Fruit fly (Drosophila melanogaster) whole organism, prepupa: ENCODE results near the gene IFT46.
A peak's percentile ranks its signal among the peaks of the same experiment; 100 is the strongest.

ENCODE experiments used
- Blimp-1 ChIP-seq: fragments of 200-800 bp; sonication (Bioruptor generic); optimal IDR thresholded peaks from 3 replicates; lab custom pipeline; 2017; ENCODE audit warnings: missing biosample characterization, missing genetic modification characterization, mild to moderate bottlenecking, moderate library complexity, missing genetic modification reagents
- CG10669 ChIP-seq: fragments of 200-800 bp; sonication (Bioruptor generic); optimal IDR thresholded peaks from 3 replicates; lab custom pipeline; 2018; ENCODE audit warnings: missing biosample characterization, mild to moderate bottlenecking, missing genetic modification characterization, moderate library complexity
- CG11294 ChIP-seq: fragments of 200-800 bp; sonication (Bioruptor generic); IDR thresholded peaks from 2 replicates; pipeline ENCODE4 v1.3.6; 2022; ENCODE audit warnings: missing biosample characterization, missing genetic modification characterization
- CG11762 ChIP-seq: fragments of 200-800 bp; sonication (Bioruptor generic); optimal IDR thresholded peaks from 3 replicates; lab custom pipeline; 2016; ENCODE audit warnings: missing biosample characterization, missing genetic modification characterization; ENCODE audit not compliant: insufficient read depth
- CG11902 ChIP-seq: fragments of 200-800 bp; sonication (Bioruptor generic); optimal IDR thresholded peaks from 3 replicates; lab custom pipeline; 2016; ENCODE audit warnings: missing biosample characterization, missing genetic modification characterization
- CG15336 ChIP-seq: fragments of 200-800 bp; sonication (Bioruptor generic); IDR thresholded peaks from 2 replicates; pipeline ENCODE4 v1.3.6; 2022; ENCODE audit warnings: missing biosample characterization, missing genetic modification characterization
- CG16779 ChIP-seq: fragments of 200-800 bp; sonication (Bioruptor generic); optimal IDR thresholded peaks from 3 replicates; lab custom pipeline; 2017; ENCODE audit warnings: missing biosample characterization, mild to moderate bottlenecking, missing genetic modification characterization
- CG3032 ChIP-seq: fragments of 200-800 bp; optimal IDR thresholded peaks from 2 replicates; lab custom pipeline; 2019; ENCODE audit warnings: missing biosample characterization, mild to moderate bottlenecking, missing genetic modification characterization, moderate library complexity
- CG31627 ChIP-seq: fragments of 200-800 bp; sonication (Bioruptor generic); optimal IDR thresholded peaks from 3 replicates; lab custom pipeline; 2016; ENCODE audit warnings: missing biosample characterization, missing genetic modification characterization
- CG3919 ChIP-seq: fragments of 200-800 bp; sonication (Bioruptor generic); optimal IDR thresholded peaks from 3 replicates; lab custom pipeline; 2016; ENCODE audit warnings: missing biosample characterization, missing genetic modification characterization
- CG6163 ChIP-seq: fragments of 200-800 bp; sonication (Bioruptor generic); IDR thresholded peaks from 3 replicates; pipeline ENCODE4 v1.3.6; 2022; ENCODE audit warnings: missing biosample characterization, missing genetic modification characterization
- CG6792 ChIP-seq: fragments of 200-800 bp; sonication (Bioruptor generic); optimal IDR thresholded peaks from 3 replicates; lab custom pipeline; 2016; ENCODE audit warnings: missing biosample characterization, missing genetic modification characterization
- CG6808 ChIP-seq: fragments of 200-800 bp; sonication (Bioruptor generic); optimal IDR thresholded peaks from 3 replicates; lab custom pipeline; 2017; ENCODE audit warnings: missing biosample characterization, missing genetic modification characterization, mild to moderate bottlenecking, moderate library complexity, missing genetic modification reagents
- CG6854 ChIP-seq: fragments of 200-800 bp; sonication (Bioruptor generic); optimal IDR thresholded peaks from 2 replicates; lab custom pipeline; 2017; ENCODE audit warnings: missing biosample characterization, mild to moderate bottlenecking, missing genetic modification characterization
- CG7368 ChIP-seq: fragments of 200-800 bp; sonication (Bioruptor generic); optimal IDR thresholded peaks from 3 replicates; lab custom pipeline; 2016; ENCODE audit warnings: missing biosample characterization, missing genetic modification characterization
- CG8119 ChIP-seq: fragments of 200-800 bp; sonication (Bioruptor generic); IDR thresholded peaks from 3 replicates; pipeline ENCODE4 v1.3.6; 2022; ENCODE audit warnings: missing biosample characterization, missing genetic modification characterization
- CG8319 ChIP-seq: fragments of 200-800 bp; sonication (Bioruptor generic); optimal IDR thresholded peaks from 3 replicates; lab custom pipeline; 2016; ENCODE audit warnings: missing biosample characterization, missing genetic modification characterization
- CG8632 ChIP-seq: fragments of 200-800 bp; sonication (Bioruptor generic); optimal IDR thresholded peaks from 3 replicates; lab custom pipeline; 2016; ENCODE audit warnings: missing biosample characterization, missing genetic modification characterization
- Eip75B ChIP-seq: fragments of 200-800 bp; sonication (Bioruptor generic); optimal IDR thresholded peaks from 3 replicates; lab custom pipeline; 2016; ENCODE audit warnings: missing biosample characterization, missing genetic modification characterization
- Eip78C ChIP-seq: fragments of 200-800 bp; sonication (Bioruptor generic); peaks from one replicate; lab custom pipeline; 2016; ENCODE audit warnings: missing biosample characterization, missing genetic modification characterization
- Eip93F ChIP-seq: fragments of 200-800 bp; sonication (Bioruptor generic); optimal IDR thresholded peaks from 2 replicates; lab custom pipeline; 2016; ENCODE audit warnings: missing biosample characterization, mild to moderate bottlenecking, missing genetic modification characterization
- Hr38 ChIP-seq: sonication (Bioruptor generic); optimal IDR thresholded peaks from 2 replicates; lab custom pipeline; 2016; ENCODE audit warnings: missing biosample characterization, missing genetic modification characterization
- Hr39 ChIP-seq: fragments of 200-800 bp; sonication (Bioruptor generic); optimal IDR thresholded peaks from 2 replicates; lab custom pipeline; 2016; ENCODE audit warnings: missing biosample characterization, missing genetic modification characterization
- Hr4 ChIP-seq: fragments of 200-800 bp; sonication (Bioruptor generic); optimal IDR thresholded peaks from 3 replicates; lab custom pipeline; 2016; ENCODE audit warnings: missing biosample characterization, missing genetic modification characterization
- Lpt ChIP-seq: fragments of 200-800 bp; sonication (Bioruptor generic); optimal IDR thresholded peaks from 3 replicates; lab custom pipeline; 2016; ENCODE audit warnings: missing biosample characterization, missing genetic modification characterization
- Met ChIP-seq: fragments of 200-800 bp; sonication (Bioruptor generic); optimal IDR thresholded peaks from 3 replicates; lab custom pipeline; 2016; ENCODE audit warnings: missing biosample characterization, missing genetic modification characterization
- OdsH ChIP-seq: fragments of 200-800 bp; sonication (Bioruptor generic); optimal IDR thresholded peaks from 3 replicates; lab custom pipeline; 2016; ENCODE audit warnings: missing biosample characterization, missing genetic modification characterization
- Smox ChIP-seq: fragments of 200-800 bp; sonication (Bioruptor generic); optimal IDR thresholded peaks from 3 replicates; lab custom pipeline; 2016; ENCODE audit warnings: missing biosample characterization, missing genetic modification characterization
- Sox102F ChIP-seq: fragments of 200-800 bp; sonication (Bioruptor generic); optimal IDR thresholded peaks from 2 replicates; lab custom pipeline; 2016; ENCODE audit warnings: missing biosample characterization, mild to moderate bottlenecking, missing genetic modification characterization
- Sox14 ChIP-seq: fragments of 200-800 bp; sonication (Bioruptor generic); optimal IDR thresholded peaks from 3 replicates; lab custom pipeline; 2016; ENCODE audit warnings: missing biosample characterization, missing genetic modification characterization
- Sox15 ChIP-seq: fragments of 200-800 bp; sonication (Bioruptor generic); optimal IDR thresholded peaks from 3 replicates; lab custom pipeline; 2016; ENCODE audit warnings: missing biosample characterization, missing genetic modification characterization
- achi ChIP-seq: fragments of 200-800 bp; sonication (Bioruptor generic); optimal IDR thresholded peaks from 3 replicates; lab custom pipeline; 2016; ENCODE audit warnings: missing biosample characterization, missing genetic modification characterization
- acj6 ChIP-seq: fragments of 200-800 bp; sonication (Bioruptor generic); optimal IDR thresholded peaks from 3 replicates; lab custom pipeline; 2016; ENCODE audit warnings: missing biosample characterization, missing genetic modification characterization
- cyc ChIP-seq: fragments of 200-800 bp; sonication (Bioruptor generic); optimal IDR thresholded peaks from 3 replicates; lab custom pipeline; 2016; ENCODE audit warnings: missing biosample characterization, missing genetic modification characterization
- dsx ChIP-seq: fragments of 200-800 bp; optimal IDR thresholded peaks from 3 replicates; lab custom pipeline; 2019; ENCODE audit warnings: missing biosample characterization, mild to moderate bottlenecking, missing genetic modification characterization, moderate library complexity; ENCODE audit not compliant: poor library complexity, severe bottlenecking
- esn ChIP-seq: fragments of 200-800 bp; sonication (Bioruptor generic); optimal IDR thresholded peaks from 2 replicates; lab custom pipeline; 2016; ENCODE audit warnings: missing biosample characterization, mild to moderate bottlenecking, missing genetic modification characterization, moderate library complexity
- lz ChIP-seq: fragments of 200-800 bp; sonication (Bioruptor generic); optimal IDR thresholded peaks from 3 replicates; lab custom pipeline; 2016; ENCODE audit warnings: missing biosample characterization, missing genetic modification characterization
- net ChIP-seq: fragments of 200-800 bp; sonication (Bioruptor generic); optimal IDR thresholded peaks from 3 replicates; lab custom pipeline; 2016; ENCODE audit warnings: missing biosample characterization, missing genetic modification characterization
- pdm3 ChIP-seq: fragments of 200-800 bp; sonication (Bioruptor generic); optimal IDR thresholded peaks from 3 replicates; lab custom pipeline; 2016; ENCODE audit warnings: missing biosample characterization, missing genetic modification characterization
- ss ChIP-seq, 2 experiments: fragments of 200-800 bp; sonication (Bioruptor generic); optimal IDR thresholded peaks; 2 replicates in 1 of 2; 3 replicates in 1 of 2; lab custom pipeline; 2017 to 2018; ENCODE audit warnings: mild to moderate bottlenecking in 2 of 2, missing biosample characterization in 2 of 2, missing genetic modification characterization in 2 of 2, moderate library complexity in 1 of 2
- svp ChIP-seq: fragments of 200-800 bp; sonication (Bioruptor generic); peaks from one replicate; lab custom pipeline; 2016; ENCODE audit warnings: missing biosample characterization, missing genetic modification characterization

Gene IFT46

DNA sequence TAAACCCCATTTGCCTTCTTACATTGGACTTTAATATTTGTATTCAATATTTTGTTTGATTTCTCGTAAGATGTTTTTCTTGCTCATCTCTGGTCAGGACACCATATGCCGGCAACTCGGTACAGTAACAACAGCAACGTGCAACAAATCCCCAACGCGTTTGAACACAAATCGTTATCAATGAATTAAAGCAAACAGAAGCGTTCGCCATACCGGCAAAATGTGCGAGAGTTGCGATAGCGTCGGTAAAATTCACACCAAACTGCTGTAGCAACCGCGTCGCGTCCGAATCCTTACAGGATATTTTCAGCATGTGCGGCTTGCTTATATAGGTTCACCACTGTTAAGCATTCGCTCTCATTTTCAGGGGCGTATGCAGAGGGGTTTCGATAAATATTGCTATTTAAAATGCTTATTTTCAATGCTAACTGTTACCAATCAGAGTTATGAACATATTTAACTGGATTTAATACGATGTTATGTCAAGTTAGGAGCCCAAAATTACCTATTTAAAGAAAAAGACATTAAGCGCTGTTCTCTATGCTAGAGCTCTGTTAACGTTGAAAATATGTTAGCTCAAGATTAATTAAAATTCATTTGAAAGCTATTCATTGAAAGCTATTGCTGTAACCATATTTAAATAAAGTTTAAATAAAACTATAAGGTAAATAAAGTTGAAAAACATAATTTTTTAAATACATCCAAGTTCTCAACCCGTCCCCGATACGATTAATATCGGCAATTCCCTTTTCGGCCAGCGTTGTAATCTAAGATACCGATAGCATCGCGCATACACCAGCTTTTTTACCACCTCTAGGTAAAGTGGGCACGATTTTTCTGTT lies 25.6 kb downstream of the IFT46 start, which contains the start of the genes Pde11 and CG15160:
Gene Pde11, minus strand, starts transcription at position 243 of the 842 bp plus-strand sequence.
Gene CG15160, plus strand, starts transcription at position 792 of the 842 bp plus-strand sequence.
- peak; percentile 17 for TF ChIP-seq CG3032 (tag; lab: Kevin White, UChicago)
- TF ChIP-seq ss (GFP tag; optimal IDR thresholded peaks at IDR 0.05; lab: Kevin White, UChicago) = no peak
- TF ChIP-seq Eip93F (GFP tag; lab: Kevin White, UChicago) = no peak
- TF ChIP-seq Sox14 (GFP tag; lab: Kevin White, UChicago) = peak; percentile 22
- peak; percentile 46 for TF ChIP-seq CG31627
- no peak for TF ChIP-seq CG7368 (GFP tag; lab: Kevin White, UChicago)
- TF ChIP-seq Smox (GFP tag; lab: Kevin White, UChicago) = no peak
- no peak for TF ChIP-seq net (GFP tag; lab: Kevin White, UChicago)
- TF ChIP-seq cyc (GFP tag; lab: Kevin White, UChicago) = peak; percentile 20
- TF ChIP-seq CG8632 (GFP tag; lab: Kevin White, UChicago) = no peak
- no peak for TF ChIP-seq OdsH (GFP tag; lab: Kevin White, UChicago)
- TF ChIP-seq Hr4 (GFP tag; lab: Kevin White, UChicago) = peak; percentile 32
- TF ChIP-seq esn (GFP tag; lab: Kevin White, UChicago) = peak; percentile 37
- peak; percentile 16 for TF ChIP-seq lz (GFP tag; lab: Kevin White, UChicago)

DNA sequence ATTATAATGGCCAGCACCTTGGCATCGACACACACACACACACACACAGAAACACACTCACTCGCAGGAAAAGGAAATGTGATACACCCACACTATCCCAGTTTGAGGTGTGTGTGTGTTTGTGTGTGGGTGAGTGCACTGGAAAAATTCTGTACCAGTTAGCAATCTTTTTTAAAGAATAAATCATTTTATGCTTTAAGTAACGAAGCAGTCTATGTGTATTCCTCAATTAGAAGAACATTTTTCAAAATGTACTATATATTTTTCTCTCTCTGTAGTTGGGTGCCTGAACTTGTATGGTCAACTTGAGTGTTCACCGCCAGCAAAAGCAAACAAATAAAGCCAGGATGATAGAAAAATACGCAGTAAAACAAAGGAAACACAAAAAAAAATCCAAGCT lies 31.3 kb downstream of the IFT46 start:
- TF ChIP-seq Hr4 (GFP tag; lab: Kevin White, UChicago) = peak; percentile 15
- TF ChIP-seq Sox15 = no peak
- TF ChIP-seq, all 60 proteins: peak for 1

DNA sequence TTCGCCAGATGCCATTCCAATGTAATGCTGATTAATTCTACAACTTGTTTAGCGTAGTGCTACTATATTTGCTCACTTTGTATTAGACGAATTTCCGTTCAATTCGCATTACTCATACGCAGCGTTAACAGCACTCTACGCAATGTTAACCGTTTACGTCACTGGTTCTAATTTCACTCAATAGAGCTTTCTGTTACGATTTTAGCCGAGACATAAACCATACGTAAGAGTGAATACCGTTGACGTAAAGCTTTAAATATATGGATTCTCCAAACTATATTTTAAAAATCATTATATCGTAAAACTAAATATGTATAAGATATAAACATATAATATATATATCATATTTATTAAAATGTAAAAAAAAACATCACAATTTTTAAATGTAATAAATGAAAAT lies 39.7 kb downstream of the IFT46 start:
- no peak for TF ChIP-seq Eip78C (GFP tag; lab: Kevin White, UChicago)
- TF ChIP-seq Hr38 (GFP tag; lab: Kevin White, UChicago) = no peak
- no peak for TF ChIP-seq svp (GFP tag; lab: Kevin White, UChicago)
- no peak for TF ChIP-seq Sox14 (GFP tag; lab: Kevin White, UChicago)
- TF ChIP-seq ss (GFP tag; optimal IDR thresholded peaks at IDR 0.05; lab: Kevin White, UChicago) = no peak
- TF ChIP-seq CG11294 (GFP tag; lab: Robert Waterston, UW) = no peak

DNA sequence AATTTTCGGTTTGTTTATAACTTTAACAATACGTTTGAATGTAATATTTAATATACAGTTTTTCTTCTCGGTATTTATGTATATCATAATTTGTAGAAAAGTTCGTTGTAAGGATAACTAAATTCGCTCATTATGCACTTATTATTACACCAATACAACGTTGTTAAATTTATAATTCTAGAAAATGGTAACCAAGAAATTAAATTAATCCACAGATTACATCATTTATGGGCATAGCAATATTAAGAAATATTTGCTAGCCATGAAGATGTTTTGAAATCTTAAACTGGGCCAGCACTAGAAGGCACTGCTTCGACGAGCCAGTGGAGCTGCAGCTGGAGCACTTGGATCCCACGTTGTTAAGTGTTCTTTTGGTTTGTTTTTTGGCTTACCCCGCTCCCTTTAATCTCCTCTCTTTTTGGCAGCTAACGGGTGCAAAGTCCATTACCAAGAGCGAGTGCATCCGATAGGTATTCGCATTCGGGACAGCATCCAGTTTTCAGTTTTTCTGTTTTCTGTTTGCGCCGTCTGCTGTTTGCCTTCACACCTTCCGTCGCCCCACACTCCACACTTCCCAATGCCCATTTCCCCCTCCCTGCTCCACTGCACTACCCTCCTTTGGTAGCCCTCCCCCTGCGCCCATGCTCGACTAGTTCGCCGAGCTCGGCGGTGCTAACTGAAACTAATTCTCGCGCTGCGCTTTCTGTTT lies 43.3 kb downstream of the IFT46 start:
- no peak for TF ChIP-seq CG6792 (GFP tag; lab: Kevin White, UChicago)
- peak; percentile 11 for TF ChIP-seq CG11762 (GFP tag; lab: Kevin White, UChicago)
- peak; percentile 52 for TF ChIP-seq Sox102F
- peak; percentile 46 for TF ChIP-seq Met (GFP tag; lab: Kevin White, UChicago)
- TF ChIP-seq CG16779 = peak; percentile 83
- TF ChIP-seq CG3919 (GFP tag; lab: Kevin White, UChicago) = peak; percentile 70
- no peak for TF ChIP-seq Hr39
- peak; percentile 81 for TF ChIP-seq Lpt (GFP tag; lab: Kevin White, UChicago)
- TF ChIP-seq CG8319 (GFP tag; lab: Kevin White, UChicago) = no peak
- TF ChIP-seq CG6854 (GFP tag; lab: Kevin White, UChicago) = peak; percentile 92
- TF ChIP-seq dsx (GFP tag; lab: Kevin White, UChicago) = peak; percentile 50
- TF ChIP-seq acj6 (GFP tag; lab: Kevin White, UChicago) = no peak
- TF ChIP-seq cyc (GFP tag; lab: Kevin White, UChicago) = no peak
- peak; percentile 38 for TF ChIP-seq CG3032 (tag; lab: Kevin White, UChicago)
- peak; percentile 14 for TF ChIP-seq pdm3 (GFP tag; lab: Kevin White, UChicago)
- TF ChIP-seq CG11902 (GFP tag; lab: Kevin White, UChicago) = no peak
- no peak for TF ChIP-seq achi (GFP tag; lab: Kevin White, UChicago)
- TF ChIP-seq svp (GFP tag; lab: Kevin White, UChicago) = no peak
- TF ChIP-seq Eip75B = no peak
- TF ChIP-seq CG11294 (GFP tag; lab: Robert Waterston, UW) = peak; percentile 26; the same call in 1 of the 2 replicates
- peak; percentile 29 for TF ChIP-seq Blimp-1
- no peak for TF ChIP-seq Hr38 (GFP tag; lab: Kevin White, UChicago)
- TF ChIP-seq OdsH (GFP tag; lab: Kevin White, UChicago) = no peak
- peak; percentile 55 for TF ChIP-seq CG15336 (GFP tag; lab: Robert Waterston, UW)
- peak; percentile 66; the same call in 1 of the 3 replicates for TF ChIP-seq CG8119 (GFP tag; lab: Robert Waterston, UW)
- TF ChIP-seq CG6163 (GFP tag; lab: Robert Waterston, UW) = peak; percentile 63
- peak; percentile 18 for TF ChIP-seq Sox14 (GFP tag; lab: Kevin White, UChicago)
- peak; percentile 88 to 91 for TF ChIP-seq ss (GFP tag; optimal IDR thresholded peaks at IDR 0.05; lab: Kevin White, UChicago)
- TF ChIP-seq CG7368 (GFP tag; lab: Kevin White, UChicago) = peak; percentile 49
- TF ChIP-seq CG10669 = no peak
- peak; percentile 80 for TF ChIP-seq CG6808
